Worm (Caenorhabditis elegans) whole organism, L3 larva: ENCODE measurements around the gene C34F11.2.

ENCODE experiments used
- ZK546.5 ChIP-seq: sonication (generic microtip); optimal IDR thresholded peaks from 2 replicates; lab custom pipeline; 2017; ENCODE audit warnings: missing biosample characterization, missing genetic modification characterization
- ceh-16 ChIP-seq: sonication (generic microtip); optimal IDR thresholded peaks from 2 replicates; lab custom pipeline; 2017; ENCODE audit warnings: missing biosample characterization, missing genetic modification characterization
- ceh-28 ChIP-seq: fragments of 150-350 bp; optimal IDR thresholded peaks from 2 replicates; lab custom pipeline; 2014; ENCODE audit warnings: missing biosample characterization, missing genetic modification reagents, missing genetic modification characterization
- daf-12 ChIP-seq: fragments of 150-350 bp; optimal IDR thresholded peaks from 2 replicates; lab custom pipeline; 2014; ENCODE audit warnings: missing biosample characterization, missing genetic modification reagents, missing genetic modification characterization
- egl-5 ChIP-seq: fragments of 150-350 bp; optimal IDR thresholded peaks from 2 replicates; lab custom pipeline; 2017; ENCODE audit warnings: missing biosample characterization, missing genetic modification reagents, missing genetic modification characterization, inconsistent platforms
- elt-2 ChIP-seq: sonication (generic microtip); optimal IDR thresholded peaks from 2 replicates; lab custom pipeline; 2016; ENCODE audit warnings: missing genetic modification reagents, mild to moderate bottlenecking, missing genetic modification characterization, missing compliant biosample characterization
- hmg-11 ChIP-seq: sonication (generic microtip); optimal IDR thresholded peaks from 2 replicates; lab custom pipeline; 2016; ENCODE audit warnings: missing genetic modification characterization, missing compliant biosample characterization
- jun-1 ChIP-seq: fragments of 150-350 bp; optimal IDR thresholded peaks from 2 replicates; lab custom pipeline; 2014; ENCODE audit warnings: missing biosample characterization, missing genetic modification reagents, missing genetic modification characterization
- lin-15B ChIP-seq: fragments of 150-350 bp; optimal IDR thresholded peaks from 2 replicates; lab custom pipeline; 2014; ENCODE audit warnings: missing biosample characterization, missing genetic modification characterization
- lin-39 ChIP-seq: fragments of 150-350 bp; optimal IDR thresholded peaks from 2 replicates; lab custom pipeline; 2018; ENCODE audit warnings: missing biosample characterization, missing genetic modification reagents, missing genetic modification characterization
- lsy-12 ChIP-seq: sonication (generic microtip); optimal IDR thresholded peaks from 2 replicates; lab custom pipeline; 2016; ENCODE audit warnings: mild to moderate bottlenecking, missing genetic modification characterization, missing compliant biosample characterization
- mml-1 ChIP-seq: fragments of 150-350 bp; sonication (generic microtip); optimal IDR thresholded peaks from 3 replicates; lab custom pipeline; 2014; ENCODE audit warnings: missing biosample characterization, missing genetic modification characterization
- nhr-11 ChIP-seq: fragments of 150-350 bp; optimal IDR thresholded peaks from 2 replicates; lab custom pipeline; 2014; ENCODE audit warnings: missing biosample characterization, missing genetic modification characterization
- nhr-12 ChIP-seq: fragments of 150-350 bp; optimal IDR thresholded peaks from 2 replicates; lab custom pipeline; 2014; ENCODE audit warnings: missing biosample characterization, missing genetic modification characterization
- nhr-237 ChIP-seq: fragments of 150-350 bp; optimal IDR thresholded peaks from 2 replicates; lab custom pipeline; 2014; ENCODE audit warnings: missing biosample characterization, missing genetic modification characterization
- nhr-25 ChIP-seq: sonication (generic microtip); optimal IDR thresholded peaks from 2 replicates; lab custom pipeline; 2017; ENCODE audit warnings: missing biosample characterization, missing genetic modification characterization
- nhr-28 ChIP-seq: fragments of 150-350 bp; optimal IDR thresholded peaks from 2 replicates; lab custom pipeline; 2014; ENCODE audit warnings: missing biosample characterization, missing genetic modification characterization
- nhr-43 ChIP-seq: sonication (generic microtip); optimal IDR thresholded peaks from 2 replicates; lab custom pipeline; 2016; ENCODE audit warnings: mild to moderate bottlenecking, missing genetic modification characterization, missing compliant biosample characterization; ENCODE audit not compliant: poor library complexity, severe bottlenecking
- nhr-67 ChIP-seq: fragments of 150-350 bp; optimal IDR thresholded peaks from 2 replicates; lab custom pipeline; 2014; ENCODE audit warnings: missing biosample characterization, missing genetic modification characterization
- nhr-77 ChIP-seq: fragments of 150-350 bp; optimal IDR thresholded peaks from 2 replicates; lab custom pipeline; 2014; ENCODE audit warnings: missing biosample characterization, missing genetic modification characterization
- pha-4 ChIP-seq: fragments of 150-350 bp; optimal IDR thresholded peaks from 2 replicates; lab custom pipeline; 2014; ENCODE audit warnings: missing biosample characterization, missing genetic modification reagents, missing genetic modification characterization
- pqm-1 ChIP-seq: fragments of 150-350 bp; optimal IDR thresholded peaks from 2 replicates; lab custom pipeline; 2017; ENCODE audit warnings: missing biosample characterization, missing genetic modification characterization, inconsistent platforms
- sea-2 ChIP-seq: fragments of 150-350 bp; sonication (generic microtip); optimal IDR thresholded peaks from 4 replicates; lab custom pipeline; 2014; ENCODE audit warnings: missing biosample characterization, missing genetic modification reagents, missing genetic modification characterization
- skn-1 ChIP-seq: fragments of 150-350 bp; optimal IDR thresholded peaks from 2 replicates; lab custom pipeline; 2014; ENCODE audit warnings: missing biosample characterization, missing genetic modification characterization
- snpc-4 ChIP-seq: fragments of 150-350 bp; optimal IDR thresholded peaks from 2 replicates; lab custom pipeline; 2014; ENCODE audit warnings: missing biosample characterization, missing genetic modification characterization
- tbx-2 ChIP-seq: sonication (generic microtip); optimal IDR thresholded peaks from 2 replicates; lab custom pipeline; 2016; ENCODE audit warnings: mild to moderate bottlenecking, missing genetic modification characterization, missing compliant biosample characterization
- unc-39 ChIP-seq: sonication (generic microtip); optimal IDR thresholded peaks from 4 replicates; lab custom pipeline; 2017; ENCODE audit warnings: missing biosample characterization, missing genetic modification characterization
- unc-62 ChIP-seq: fragments of 150-350 bp; sonication (generic microtip); optimal IDR thresholded peaks from 4 replicates; lab custom pipeline; 2014; ENCODE audit warnings: missing biosample characterization, missing genetic modification reagents, missing genetic modification characterization
- ztf-11 ChIP-seq: fragments of 150-350 bp; optimal IDR thresholded peaks from 2 replicates; lab custom pipeline; 2014; ENCODE audit warnings: missing biosample characterization, missing genetic modification characterization
- ztf-4 ChIP-seq: fragments of 150-350 bp; optimal IDR thresholded peaks from 2 replicates; lab custom pipeline; 2014; ENCODE audit warnings: missing biosample characterization, missing genetic modification characterization

The C34F11.2 gene

DNA sequence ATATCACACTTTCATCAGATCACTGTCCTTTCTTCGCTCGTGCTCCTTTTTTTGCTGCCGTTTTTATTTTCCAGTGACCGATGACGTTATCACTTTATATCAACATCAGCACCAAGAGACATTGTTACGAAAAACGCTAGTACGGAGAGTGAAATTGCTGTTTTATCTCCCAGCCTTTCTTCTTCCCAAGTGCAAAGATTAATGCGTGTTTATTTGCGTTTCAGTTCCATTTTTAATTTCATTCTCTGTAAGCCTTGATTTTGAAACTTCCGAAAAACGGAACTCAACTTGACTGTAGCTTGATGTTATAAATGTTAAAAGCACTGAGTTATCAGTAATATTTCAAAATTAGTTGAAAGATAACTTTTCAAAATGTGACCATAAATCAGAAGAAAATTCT lies 25.2 kb upstream of the C34F11.2 start:
- TF ChIP-seq pqm-1 (peak; percentile 30), mml-1 (no peak), elt-2 (tag; lab: Kevin White, UChicago) (peak; percentile 94)
- TF ChIP-seq, all 47 proteins: peak for 2

- TF ChIP-seq unc-62 (GFP tag; lab: Kevin White, UChicago) (no peak), daf-12 (no peak), nhr-43 (tag; lab: Kevin White, UChicago) (no peak), ztf-4 (tag; lab: Kevin White, UChicago) (no peak), ZK546.5 (tag; lab: Kevin White, UChicago) (no peak)
These were observed 24.6 kb upstream of the C34F11.2 start, which contains the start of gene crh-2 for ce11 chrII:5187469-5187868. TSS of gene crh-2 (minus strand) at chrII:5187569.

DNA sequence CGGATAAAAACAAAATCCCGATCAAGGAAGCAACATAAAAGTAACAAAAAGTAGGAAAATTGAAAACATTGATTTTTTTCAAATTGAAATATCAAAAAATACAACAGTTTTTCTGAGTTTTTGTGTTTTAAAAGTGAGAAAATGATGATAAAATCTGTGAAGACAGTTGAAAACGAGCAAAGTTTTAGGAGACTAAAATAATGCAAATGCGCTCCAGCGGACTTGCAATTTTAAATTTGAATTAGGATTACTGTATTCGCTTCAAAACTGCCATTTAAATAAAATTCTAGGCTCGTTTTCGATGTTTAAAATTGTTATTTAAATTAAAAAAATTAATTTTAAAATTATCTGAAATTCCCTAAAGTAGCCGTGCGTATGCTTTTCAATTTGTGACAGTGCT lies 24.1 kb upstream of the C34F11.2 start:
- TF ChIP-seq ceh-28 (tag; lab: Kevin White, UChicago) (no peak), nhr-11 (tag; lab: Kevin White, UChicago) (no peak), ztf-11 (tag; lab: Kevin White, UChicago) (no peak), nhr-237 (tag; lab: Kevin White, UChicago) (no peak), lin-39 (tag; lab: Kevin White, UChicago) (no peak), hmg-11 (tag; lab: Kevin White, UChicago) (no peak), unc-62 (GFP tag; lab: Kevin White, UChicago) (no peak), egl-5 (tag; lab: Kevin White, UChicago) (no peak), lin-15B (tag; lab: Kevin White, UChicago) (no peak), snpc-4 (no peak)

DNA sequence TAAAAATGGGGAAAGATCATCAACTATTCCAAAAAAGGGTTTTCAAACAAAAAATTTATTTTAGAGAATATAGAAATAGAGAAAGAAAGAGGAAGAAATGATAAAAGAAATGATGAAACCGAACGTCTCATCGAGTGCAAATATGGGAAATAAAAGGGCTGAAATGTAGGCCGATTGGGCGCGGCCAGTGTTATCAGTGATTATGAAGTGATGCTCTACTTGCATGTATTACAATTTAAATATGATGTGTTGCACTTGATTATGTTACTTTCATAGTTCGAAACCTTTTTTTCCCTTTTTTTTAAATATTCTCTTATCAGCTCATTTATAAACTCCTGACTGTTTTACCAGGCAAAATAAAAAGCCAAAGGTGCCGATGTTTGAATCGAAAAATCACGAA lies 20.3 kb upstream of the C34F11.2 start:
- TF ChIP-seq ZK546.5 (tag; lab: Kevin White, UChicago) (no peak), pqm-1 (peak; percentile 92), pha-4 (peak; percentile 10), elt-2 (tag; lab: Kevin White, UChicago) (peak; percentile 99), jun-1 (peak; percentile 45), nhr-12 (tag; lab: Kevin White, UChicago) (no peak)

DNA sequence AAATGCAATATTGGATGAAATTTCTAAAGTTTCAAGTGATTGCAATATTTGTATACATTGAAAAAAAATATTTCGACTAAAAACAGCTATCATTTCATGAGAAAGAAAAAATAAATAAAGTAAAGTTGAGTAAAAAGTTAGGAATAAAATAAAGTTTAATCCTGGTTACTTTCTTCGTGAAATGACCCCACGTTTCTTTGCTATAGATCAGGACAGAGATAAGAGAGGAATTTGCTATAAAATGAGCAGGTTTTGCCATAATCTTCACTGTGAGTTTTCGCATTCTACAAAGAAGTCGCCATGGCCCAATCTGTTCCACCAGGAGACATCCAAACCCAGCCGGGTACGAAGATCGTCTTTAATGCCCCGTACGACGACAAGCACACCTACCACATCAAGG lies 18.0 kb upstream of the C34F11.2 start, which contains the start of gene msp-49:
Gene msp-49, plus strand, starts transcription at position 301 of the 400 bp plus-strand sequence.
- TF ChIP-seq ZK546.5 (tag; lab: Kevin White, UChicago) (no peak), ztf-11 (tag; lab: Kevin White, UChicago) (no peak), hmg-11 (tag; lab: Kevin White, UChicago) (no peak), pqm-1 (no peak), nhr-67 (tag; lab: Kevin White, UChicago) (no peak), nhr-28 (no peak), ceh-16 (tag; lab: Kevin White, UChicago) (no peak), unc-39 (tag; lab: Kevin White, UChicago) (no peak), pha-4 (no peak), nhr-77 (no peak), elt-2 (tag; lab: Kevin White, UChicago) (no peak), nhr-25 (no peak), sea-2 (no peak), nhr-237 (tag; lab: Kevin White, UChicago) (no peak), nhr-12 (tag; lab: Kevin White, UChicago) (no peak), tbx-2 (tag; lab: Kevin White, UChicago) (no peak)

ce11 chrII:5195504-5195903 lies 16.6 kb upstream of the C34F11.2 start, which contains the start of gene C34F11.5:
TSS of gene C34F11.5 (plus strand) at chrII:5195804.
- TF ChIP-seq lin-15B (tag; lab: Kevin White, UChicago), result no peak
- no peak for TF ChIP-seq lsy-12 (tag; lab: Kevin White, UChicago)
- TF ChIP-seq sea-2, result no peak
- TF ChIP-seq nhr-77, result no peak

- TF ChIP-seq hmg-11 (tag; lab: Kevin White, UChicago) (no peak), skn-1 (tag; lab: Kevin White, UChicago) (no peak), egl-5 (tag; lab: Kevin White, UChicago) (no peak), ceh-16 (tag; lab: Kevin White, UChicago) (no peak), nhr-43 (tag; lab: Kevin White, UChicago) (no peak)
These were observed 12.6 kb upstream of the C34F11.2 start, which contains the start of gene msp-50 for ce11 chrII:5199497-5199896. TSS of gene msp-50 (plus strand) at chrII:5199797.
